Worm (Caenorhabditis elegans) whole organism, L3 larva: Measurements from ENCODE around the gene srg-60.

Source experiments
- fkh-10 ChIP-seq: sonication (generic microtip); optimal IDR thresholded peaks from 2 replicates; lab custom pipeline; 2017; ENCODE audit warnings: missing biosample characterization, missing genetic modification reagents, missing genetic modification characterization
- fos-1 ChIP-seq: fragments of 150-350 bp; optimal IDR thresholded peaks from 2 replicates; lab custom pipeline; 2014; ENCODE audit warnings: missing biosample characterization, missing genetic modification characterization
- nfya-1 ChIP-seq: sonication (generic microtip); optimal IDR thresholded peaks from 2 replicates; lab custom pipeline; 2017; ENCODE audit warnings: missing genetic modification characterization, mild to moderate bottlenecking, missing compliant biosample characterization, antibody characterized with exemption, moderate library complexity; ENCODE audit not compliant: insufficient read depth
- snpc-4 ChIP-seq: fragments of 150-350 bp; optimal IDR thresholded peaks from 2 replicates; lab custom pipeline; 2014; ENCODE audit warnings: missing biosample characterization, missing genetic modification characterization
- ztf-4 ChIP-seq: fragments of 150-350 bp; optimal IDR thresholded peaks from 2 replicates; lab custom pipeline; 2014; ENCODE audit warnings: missing biosample characterization, missing genetic modification characterization

- TF ChIP-seq snpc-4 (tag; lab: Kevin White, UChicago) (no peak), ztf-4 (tag; lab: Kevin White, UChicago) (no peak), fkh-10 (GFP tag; lab: Kevin White, UChicago) (no peak), fos-1 (no peak), nfya-1 (no peak)
Observed at ce11 chrV:2759456-2759855, 37.0 kb upstream of the srg-60 start, which contains the start of gene srg-58.
